Fruit fly (Drosophila melanogaster) whole organism, embryonic: Measurements from ENCODE around the gene CG43062.

Experiments used
- Atf-2 ChIP-seq: fragments of 200-800 bp; sonication (Bioruptor generic); optimal IDR thresholded peaks from 2 replicates; lab custom pipeline; 2016; ENCODE audit warnings: missing biosample characterization, missing genetic modification characterization
- B-H1 ChIP-seq: fragments of 200-800 bp; sonication (Bioruptor generic); IDR thresholded peaks from 3 replicates; pipeline ENCODE4 v1.3.6; 2022; ENCODE audit warnings: missing biosample characterization, missing genetic modification characterization
- CG10209 ChIP-seq: fragments of 200-800 bp; sonication (Bioruptor generic); optimal IDR thresholded peaks from 3 replicates; lab custom pipeline; 2017; ENCODE audit warnings: missing biosample characterization, mild to moderate bottlenecking, missing genetic modification characterization, missing genetic modification reagents
- CG11085 ChIP-seq: fragments of 200-800 bp; sonication (Bioruptor generic); IDR thresholded peaks from 2 replicates; pipeline ENCODE4 v1.3.6; 2022; ENCODE audit warnings: missing biosample characterization, missing genetic modification characterization
- CG12299 ChIP-seq: fragments of 200-800 bp; sonication (Bioruptor generic); optimal IDR thresholded peaks from 2 replicates; lab custom pipeline; 2018; ENCODE audit warnings: missing biosample characterization, mild to moderate bottlenecking, missing genetic modification characterization
- CG13424 ChIP-seq: fragments of 200-800 bp; sonication (Bioruptor generic); optimal IDR thresholded peaks from 2 replicates; lab custom pipeline; 2019; ENCODE audit warnings: missing biosample characterization, mild to moderate bottlenecking, missing genetic modification characterization, moderate library complexity
- CG15073 ChIP-seq: fragments of 200-800 bp; sonication (Bioruptor generic); optimal IDR thresholded peaks from 2 replicates; lab custom pipeline; 2016; ENCODE audit warnings: missing biosample characterization, missing genetic modification characterization
- CG15696 ChIP-seq: fragments of 200-800 bp; sonication (Bioruptor generic); optimal IDR thresholded peaks from 2 replicates; lab custom pipeline; 2019; ENCODE audit warnings: missing biosample characterization, mild to moderate bottlenecking, missing genetic modification characterization, moderate library complexity
- CG1603 ChIP-seq: fragments of 200-800 bp; sonication (Bioruptor generic); optimal IDR thresholded peaks from 2 replicates; lab custom pipeline; 2019; ENCODE audit warnings: missing biosample characterization, mild to moderate bottlenecking, missing genetic modification characterization, moderate library complexity
- CG17385 ChIP-seq: fragments of 200-800 bp; sonication (Bioruptor generic); optimal IDR thresholded peaks from 3 replicates; lab custom pipeline; 2018; ENCODE audit warnings: missing biosample characterization, mild to moderate bottlenecking, missing genetic modification characterization
- CG17802 ChIP-seq: fragments of 200-800 bp; sonication (Bioruptor generic); optimal IDR thresholded peaks from 2 replicates; lab custom pipeline; 2018; ENCODE audit warnings: missing biosample characterization, mild to moderate bottlenecking, missing genetic modification characterization, moderate library complexity
- CG18262 ChIP-seq: fragments of 200-800 bp; optimal IDR thresholded peaks from 3 replicates; lab custom pipeline; 2019; ENCODE audit warnings: missing biosample characterization, mild to moderate bottlenecking, missing genetic modification characterization, moderate library complexity
- CG2678 ChIP-seq: fragments of 200-800 bp; sonication (Bioruptor generic); optimal IDR thresholded peaks from 3 replicates; lab custom pipeline; 2019; ENCODE audit warnings: missing biosample characterization, mild to moderate bottlenecking, missing genetic modification characterization, moderate library complexity
- CG3065 ChIP-seq: fragments of 200-800 bp; sonication (Bioruptor generic); optimal IDR thresholded peaks from 2 replicates; lab custom pipeline; 2016; ENCODE audit warnings: missing biosample characterization, missing genetic modification characterization
- CG31224 ChIP-seq: fragments of 200-800 bp; sonication (Bioruptor generic); IDR thresholded peaks from 2 replicates; pipeline ENCODE4 v1.3.6; 2022; ENCODE audit warnings: missing biosample characterization, missing genetic modification characterization
- CG32772 ChIP-seq: fragments of 200-800 bp; sonication (Bioruptor generic); IDR thresholded peaks from 2 replicates; pipeline ENCODE4 v1.3.6; 2022; ENCODE audit warnings: missing biosample characterization, missing genetic modification characterization
- CG43689 ChIP-seq: fragments of 200-800 bp; sonication (Bioruptor generic); IDR thresholded peaks from 2 replicates; pipeline ENCODE4 v1.3.6; 2022; ENCODE audit warnings: missing biosample characterization, missing genetic modification characterization
- CG4854 ChIP-seq: fragments of 200-800 bp; sonication (Bioruptor generic); optimal IDR thresholded peaks from 2 replicates; lab custom pipeline; 2016; ENCODE audit warnings: missing biosample characterization, missing genetic modification characterization, inconsistent platforms
- CG6813 ChIP-seq: fragments of 200-800 bp; sonication (Bioruptor generic); optimal IDR thresholded peaks from 2 replicates; lab custom pipeline; 2017; ENCODE audit warnings: missing biosample characterization, missing genetic modification characterization, mild to moderate bottlenecking, moderate library complexity, missing genetic modification reagents
- CG8290 ChIP-seq, 3 experiments: fragments of 200-800 bp; sonication (Bioruptor generic); optimal IDR thresholded peaks; 2 replicates each; lab custom pipeline; 2016 to 2019; ENCODE audit warnings: missing biosample characterization in 3 of 3, missing genetic modification characterization in 3 of 3, mild to moderate bottlenecking in 2 of 3, moderate library complexity in 1 of 3
- CG8944 ChIP-seq: fragments of 200-800 bp; sonication (Bioruptor generic); optimal IDR thresholded peaks from 3 replicates; lab custom pipeline; 2016; ENCODE audit warnings: missing biosample characterization, missing genetic modification characterization
- Camta ChIP-seq: fragments of 200-800 bp; sonication (Bioruptor generic); optimal IDR thresholded peaks from 2 replicates; lab custom pipeline; 2016; ENCODE audit warnings: missing biosample characterization, missing genetic modification characterization
- Dip3 ChIP-seq: fragments of 200-800 bp; sonication (Bioruptor generic); optimal IDR thresholded peaks from 3 replicates; lab custom pipeline; 2016; ENCODE audit warnings: missing biosample characterization, missing genetic modification characterization
- Doc2 ChIP-seq: fragments of 200-800 bp; sonication (Bioruptor generic); IDR thresholded peaks from 2 replicates; pipeline ENCODE4 v1.3.6; 2022; ENCODE audit warnings: missing biosample characterization, missing genetic modification characterization
- HLH4C ChIP-seq: fragments of 200-800 bp; sonication (Bioruptor generic); IDR thresholded peaks from 3 replicates; pipeline ENCODE4 v1.3.6; 2022; ENCODE audit warnings: missing biosample characterization, missing genetic modification characterization; ENCODE audit not compliant: partially characterized antibody
- NC2β ChIP-seq: fragments of 200-800 bp; sonication (Bioruptor generic); optimal IDR thresholded peaks from 2 replicates; lab custom pipeline; 2016; ENCODE audit warnings: missing biosample characterization, missing genetic modification characterization
- Oli ChIP-seq: fragments of 200-800 bp; sonication (Bioruptor generic); optimal IDR thresholded peaks from 2 replicates; lab custom pipeline; 2018; ENCODE audit warnings: missing biosample characterization, mild to moderate bottlenecking, missing genetic modification characterization, moderate library complexity
- ase ChIP-seq: fragments of 200-800 bp; sonication (Bioruptor generic); IDR thresholded peaks from 3 replicates; pipeline ENCODE4 v1.3.6; 2022; ENCODE audit warnings: missing biosample characterization, missing genetic modification characterization
- bab2 ChIP-seq: fragments of 200-800 bp; sonication (Bioruptor generic); optimal IDR thresholded peaks from 2 replicates; lab custom pipeline; 2016; ENCODE audit warnings: missing biosample characterization, missing genetic modification characterization
- croc ChIP-seq: fragments of 200-800 bp; sonication (Bioruptor generic); conservative IDR thresholded peaks from 3 replicates; pipeline ENCODE4 v1.3.6; 2022; ENCODE audit warnings: missing biosample characterization, missing genetic modification characterization
- crol ChIP-seq: fragments of 200-800 bp; sonication (Bioruptor generic); IDR thresholded peaks from 2 replicates; pipeline ENCODE4 v1.3.6; 2022; ENCODE audit warnings: missing biosample characterization, missing genetic modification characterization
- dan ChIP-seq: fragments of 200-800 bp; sonication (Bioruptor generic); IDR thresholded peaks from 2 replicates; pipeline ENCODE4 v1.3.6; 2022; ENCODE audit warnings: missing biosample characterization, missing genetic modification characterization
- fd3F ChIP-seq: fragments of 200-800 bp; sonication (Bioruptor generic); optimal IDR thresholded peaks from 2 replicates; lab custom pipeline; 2018; ENCODE audit warnings: missing biosample characterization, mild to moderate bottlenecking, missing genetic modification characterization, moderate library complexity
- grau ChIP-seq: fragments of 200-800 bp; optimal IDR thresholded peaks from 3 replicates; lab custom pipeline; 2019; ENCODE audit warnings: missing biosample characterization, mild to moderate bottlenecking, missing genetic modification characterization, moderate library complexity
- her ChIP-seq: fragments of 200-800 bp; sonication (Bioruptor generic); optimal IDR thresholded peaks from 2 replicates; lab custom pipeline; 2016; ENCODE audit warnings: missing biosample characterization, missing genetic modification characterization
- lov ChIP-seq, 2 experiments: fragments of 200-800 bp in 1 of 2; fragments of >200 bp in 1 of 2; sonication (Bioruptor generic) in 1 of 2; IDR thresholded peaks in 1 of 2; optimal IDR thresholded peaks in 1 of 2; 2 replicates in 1 of 2; 3 replicates in 1 of 2; pipeline versions ENCODE4 v1.3.6 to Lab custom; 2017 to 2022; ENCODE audit warnings: missing biosample characterization in 1 of 2, missing genetic modification characterization in 1 of 2
- nau ChIP-seq: fragments of 200-800 bp; sonication (Bioruptor generic); optimal IDR thresholded peaks from 3 replicates; lab custom pipeline; 2017; ENCODE audit warnings: missing biosample characterization, mild to moderate bottlenecking, missing genetic modification characterization, missing genetic modification reagents
- nmo ChIP-seq: fragments of 200-800 bp; sonication (Bioruptor generic); optimal IDR thresholded peaks from 2 replicates; lab custom pipeline; 2018; ENCODE audit warnings: missing biosample characterization, mild to moderate bottlenecking, missing genetic modification characterization, moderate library complexity
- otp ChIP-seq: fragments of 200-800 bp; sonication (Bioruptor generic); IDR thresholded peaks from 3 replicates; pipeline ENCODE4, ENCODE4 v1.3.6; 2022; ENCODE audit warnings: missing biosample characterization, missing genetic modification characterization
- pan ChIP-seq, 4 experiments: fragments of >200 bp in 3 of 4; fragments of 200-800 bp in 1 of 4; sonication (Bioruptor generic) in 1 of 4; optimal IDR thresholded peaks in 3 of 4; IDR thresholded peaks in 1 of 4; 2 replicates each; pipeline versions ENCODE4 v1.3.6 to Lab custom; 2017 to 2022; ENCODE audit warnings: missing biosample characterization in 2 of 4, missing genetic modification characterization in 2 of 4, mixed read lengths in 1 of 4
- repo ChIP-seq: fragments of 200-800 bp; sonication (Bioruptor generic); optimal IDR thresholded peaks from 2 replicates; lab custom pipeline; 2016; ENCODE audit warnings: missing biosample characterization, missing genetic modification characterization
- schlank ChIP-seq: fragments of 200-800 bp; sonication (Bioruptor generic); optimal IDR thresholded peaks from 2 replicates; lab custom pipeline; 2018; ENCODE audit warnings: missing biosample characterization, mild to moderate bottlenecking, missing genetic modification characterization
- scrt ChIP-seq: fragments of 200-800 bp; sonication (Bioruptor generic); optimal IDR thresholded peaks from 2 replicates; lab custom pipeline; 2018; ENCODE audit warnings: missing biosample characterization, mild to moderate bottlenecking, missing genetic modification characterization, moderate library complexity
- sens-2 ChIP-seq: fragments of 200-800 bp; sonication (Bioruptor generic); IDR thresholded peaks from 2 replicates; pipeline ENCODE4 v1.3.6; 2022; ENCODE audit warnings: missing biosample characterization, missing genetic modification characterization
- sim ChIP-seq: fragments of 200-800 bp; sonication (Bioruptor generic); IDR thresholded peaks from 2 replicates; pipeline ENCODE4 v1.3.6; 2022; ENCODE audit warnings: missing biosample characterization, missing genetic modification characterization
- sob ChIP-seq: fragments of 200-800 bp; sonication (Bioruptor generic); IDR thresholded peaks from 2 replicates; pipeline ENCODE4 v1.3.6; 2022; ENCODE audit warnings: missing biosample characterization, missing genetic modification characterization
- sqz ChIP-seq: fragments of 200-800 bp; sonication (Bioruptor generic); optimal IDR thresholded peaks from 3 replicates; lab custom pipeline; 2018; ENCODE audit warnings: missing biosample characterization, mild to moderate bottlenecking, missing genetic modification characterization
- trh ChIP-seq: fragments of 200-800 bp; sonication (Bioruptor generic); optimal IDR thresholded peaks from 2 replicates; lab custom pipeline; 2016; ENCODE audit warnings: missing biosample characterization, missing genetic modification characterization
- ttk ChIP-seq: fragments of 200-800 bp; sonication (Bioruptor generic); IDR thresholded peaks from 2 replicates; pipeline ENCODE4 v2.1.2; 2022; ENCODE audit warnings: missing biosample characterization, missing genetic modification characterization

Gene CG43062

dm6 chr3R:11764279-11764880 lies 14.2 kb downstream of the CG43062 start, which contains the start of gene Lk6 (continued):
- TF ChIP-seq Doc2 (GFP tag; lab: Robert Waterston, UW) (no peak), her (GFP tag; lab: Kevin White, UChicago) (peak; percentile 74), Atf-2 (GFP tag; lab: Kevin White, UChicago) (peak; percentile 37), CG2678 (tag; lab: Kevin White, UChicago) (peak; percentile 50), CG18262 (tag; lab: Kevin White, UChicago) (peak; percentile 43), fd3F (GFP tag; lab: Kevin White, UChicago) (no peak), CG10209 (GFP tag; lab: Kevin White, UChicago) (peak; percentile 13), NC2β (GFP tag; lab: Kevin White, UChicago) (peak; percentile 23), CG6813 (GFP tag; lab: Kevin White, UChicago) (peak; percentile 34), Dip3 (GFP tag; lab: Kevin White, UChicago) (peak; percentile 33), CG31224 (GFP tag; lab: Robert Waterston, UW) (no peak), crol (GFP tag; lab: Robert Waterston, UW) (no peak), trh (GFP tag; lab: Kevin White, UChicago) (no peak), CG17802 (tag; lab: Kevin White, UChicago) (no peak), ase (GFP tag; lab: Robert Waterston, UW) (no peak), sqz (GFP tag; lab: Kevin White, UChicago) (peak; percentile 88), CG15696 (tag; lab: Kevin White, UChicago) (no peak), CG43689 (GFP tag; lab: Robert Waterston, UW) (no peak), lov (optimal IDR thresholded peaks at IDR 0.05; lab: Kevin White, UChicago) (no peak), lov (GFP tag; IDR thresholded peaks at IDR 0.05; lab: Robert Waterston, UW) (no peak), dan (GFP tag; lab: Robert Waterston, UW) (no peak), Oli (tag; lab: Kevin White, UChicago) (no peak), CG11085 (GFP tag; lab: Robert Waterston, UW) (no peak), CG1603 (tag; lab: Kevin White, UChicago) (peak; percentile 92), nmo (GFP tag; lab: Kevin White, UChicago) (peak; percentile 78), HLH4C (GFP tag; lab: Robert Waterston, UW) (no peak), schlank (tag; lab: Kevin White, UChicago) (no peak), CG8290 (GFP tag; optimal IDR thresholded peaks at IDR 0.05; lab: Kevin White, UChicago) (peak; percentile 60), CG8290 (tag; optimal IDR thresholded peaks at IDR 0.05; lab: Kevin White, UChicago) (peak; percentile 23 to 90), Camta (GFP tag; lab: Kevin White, UChicago) (no peak), CG4854 (GFP tag; lab: Kevin White, UChicago) (no peak), bab2 (GFP tag; lab: Kevin White, UChicago) (peak; percentile 16), sob (no peak), CG17385 (GFP tag; lab: Kevin White, UChicago) (peak; percentile 61), grau (tag; lab: Kevin White, UChicago) (peak; percentile 54), ttk (GFP tag; lab: Robert Waterston, UW) (no peak), CG13424 (tag; lab: Kevin White, UChicago) (peak; percentile 49), croc (GFP tag; lab: Robert Waterston, UW) (no peak), nau (GFP tag; lab: Kevin White, UChicago) (peak; percentile 63), CG15073 (GFP tag; lab: Kevin White, UChicago) (no peak), otp (no peak), CG32772 (GFP tag; lab: Robert Waterston, UW) (no peak), pan (optimal IDR thresholded peaks at IDR 0.05; lab: Kevin White, UChicago) (no peak), pan (GFP tag; optimal IDR thresholded peaks at IDR 0.05 in 1 of 2, IDR thresholded peaks at IDR 0.05 in 1 of 2) (no peak), sim (GFP tag; lab: Robert Waterston, UW) (no peak), repo (GFP tag; lab: Kevin White, UChicago) (no peak), sens-2 (no peak), B-H1 (GFP tag; lab: Robert Waterston, UW) (no peak), scrt (GFP tag; lab: Kevin White, UChicago) (peak; percentile 73), CG3065 (GFP tag; lab: Kevin White, UChicago) (no peak), CG12299 (peak; percentile 54), CG8944 (GFP tag; lab: Kevin White, UChicago) (peak; percentile 19)
